Fruit fly (Drosophila melanogaster): ENCODE results near the gene CG13054.

DNA sequence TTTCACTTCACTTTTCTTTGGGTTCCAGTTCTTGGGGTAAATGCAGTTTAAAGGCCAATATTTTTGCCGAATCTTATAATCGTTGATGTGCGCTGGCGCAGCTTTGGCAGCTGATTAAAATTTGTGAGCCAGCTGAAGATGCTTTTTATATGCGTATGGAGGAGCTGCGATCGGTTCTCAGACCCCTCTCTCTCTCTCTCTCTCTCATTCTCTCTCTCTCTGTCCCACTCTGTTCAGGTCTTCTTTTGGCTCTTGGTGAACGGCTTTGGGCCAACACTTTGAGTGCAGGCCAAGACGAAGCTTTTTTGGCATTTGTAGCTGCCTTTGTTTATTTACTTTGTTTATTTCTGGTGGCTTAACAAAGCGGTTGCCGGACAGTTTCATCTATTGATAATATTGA is 31.3 kb upstream of the CG13054 start, which contains the start of gene CG13046:
- TF ChIP-seq OdsH (GFP tag; optimal IDR thresholded peaks at IDR 0.05) (no peak), CG16779 (tag; optimal IDR thresholded peaks at IDR 0.05) (no peak), CG9139 (GFP tag; optimal IDR thresholded peaks at IDR 0.05) (no peak), Smox (GFP tag; optimal IDR thresholded peaks at IDR 0.05) (no peak), CG8632 (GFP tag; optimal IDR thresholded peaks at IDR 0.05) (no peak), dac (GFP tag; optimal IDR thresholded peaks at IDR 0.05) (no peak), Ets21C (GFP tag; optimal IDR thresholded peaks at IDR 0.05) (no peak), CG34406 (GFP tag; optimal IDR thresholded peaks at IDR 0.05) (no peak), esn (GFP tag; optimal IDR thresholded peaks at IDR 0.05) (no peak), CG32006 (GFP tag; optimal IDR thresholded peaks at IDR 0.05) (no peak), Sox102F (GFP tag; optimal IDR thresholded peaks at IDR 0.05) (no peak), Met (GFP tag; optimal IDR thresholded peaks at IDR 0.05) (no peak)
